Worm (Caenorhabditis elegans): ENCODE measurements around the gene C09B9.1.

The C09B9.1 gene

ce11 chrIV:5033276-5033675 is 4.3 kb upstream of the C09B9.1 start, which contains the start of gene C09B9.4:
Gene C09B9.4 (minus strand): TSS chrIV:5033376.
- TF ChIP-seq ceh-8 (GFP tag; optimal IDR thresholded peaks at IDR 0.05) (no peak), mdl-1 (tag; optimal IDR thresholded peaks at IDR 0.05) (no peak), nhr-84 (tag; optimal IDR thresholded peaks at IDR 0.05) (no peak), ces-1 (GFP tag; optimal IDR thresholded peaks at IDR 0.05) (no peak)

ce11 chrIV:5038744-5039143 is 1.2 kb downstream of the C09B9.1 start:
- peak; percentile 49 for TF ChIP-seq nhr-85 (tag)
- no peak for TF ChIP-seq dsc-1 (tag; optimal IDR thresholded peaks at IDR 0.05)

ce11 chrIV:5045389-5045788 is 7.8 kb downstream of the C09B9.1 start, which contains the start of gene hot-9:
Gene hot-9 (minus strand): TSS chrIV:5045489.
- no peak for TF ChIP-seq nhr-19 (GFP tag; conservative IDR thresholded peaks at IDR 0.05)
- no peak for TF ChIP-seq unc-30 (tag; optimal IDR thresholded peaks at IDR 0.05)
- no peak for TF ChIP-seq efl-1 (optimal IDR thresholded peaks at IDR 0.05)
- TF ChIP-seq efl-1 (GFP tag; optimal IDR thresholded peaks at IDR 0.05 in 1 of 2) = no peak
- no peak for TF ChIP-seq fkh-4 (tag; optimal IDR thresholded peaks at IDR 0.05; ENCODE audit: borderline replicate concordance)
- no peak for TF ChIP-seq snpc-4 (tag; optimal IDR thresholded peaks at IDR 0.05)
- TF ChIP-seq hpl-2 (GFP tag; optimal IDR thresholded peaks at IDR 0.05) = no peak
- TF ChIP-seq C16A3.4 (tag; optimal IDR thresholded peaks at IDR 0.05) = no peak
- TF ChIP-seq grh-1 (GFP tag; IDR thresholded peaks at IDR 0.05) = no peak
- no peak for TF ChIP-seq lin-13 (GFP tag; optimal IDR thresholded peaks at IDR 0.05)
- TF ChIP-seq unc-62 (GFP tag; optimal IDR thresholded peaks at IDR 0.05) = no peak
- no peak for TF ChIP-seq hlh-17 (GFP tag; optimal IDR thresholded peaks at IDR 0.05; ENCODE audit: borderline replicate concordance)
- TF ChIP-seq fkh-8 (tag; optimal IDR thresholded peaks at IDR 0.05) = no peak
- no peak for TF ChIP-seq nhr-28 (tag; optimal IDR thresholded peaks at IDR 0.05)
- TF ChIP-seq unc-86 (tag; optimal IDR thresholded peaks at IDR 0.05) = no peak
- no peak for TF ChIP-seq aly-2 (tag; optimal IDR thresholded peaks at IDR 0.05)
- no peak for TF ChIP-seq lsy-2 (tag; optimal IDR thresholded peaks at IDR 0.05)
- TF ChIP-seq C04F5.9 (tag; optimal IDR thresholded peaks at IDR 0.05) = no peak
- TF ChIP-seq sup-37 (GFP tag; optimal IDR thresholded peaks at IDR 0.05) = no peak
- TF ChIP-seq nhr-85 (tag) = no peak

DNA sequence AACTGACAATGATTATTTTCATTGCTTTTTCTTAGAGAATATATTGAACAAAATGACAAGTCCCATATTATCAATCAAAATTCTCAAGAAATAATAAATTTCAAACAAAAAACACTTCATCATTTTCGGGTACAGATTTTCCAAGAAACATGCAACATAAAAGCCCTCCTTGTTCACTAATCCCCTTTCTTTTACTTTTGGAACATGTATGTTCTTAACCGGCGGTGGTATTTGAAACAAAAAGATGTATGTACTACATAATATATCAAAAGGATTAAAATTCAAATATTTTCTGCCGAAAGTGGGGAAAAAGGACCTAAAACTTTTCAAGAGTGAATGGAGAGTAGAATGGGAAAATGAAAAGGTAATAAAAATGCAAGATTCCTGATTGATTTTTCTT is 16.7 kb downstream of the C09B9.1 start:
- TF ChIP-seq unc-30 (tag; optimal IDR thresholded peaks at IDR 0.05) (peak; percentile 62), mab-9 (GFP tag; IDR thresholded peaks at IDR 0.05) (peak; percentile 48; the same call in 1 of the 2 replicates), mdl-1 (tag; optimal IDR thresholded peaks at IDR 0.05) (no peak)

DNA sequence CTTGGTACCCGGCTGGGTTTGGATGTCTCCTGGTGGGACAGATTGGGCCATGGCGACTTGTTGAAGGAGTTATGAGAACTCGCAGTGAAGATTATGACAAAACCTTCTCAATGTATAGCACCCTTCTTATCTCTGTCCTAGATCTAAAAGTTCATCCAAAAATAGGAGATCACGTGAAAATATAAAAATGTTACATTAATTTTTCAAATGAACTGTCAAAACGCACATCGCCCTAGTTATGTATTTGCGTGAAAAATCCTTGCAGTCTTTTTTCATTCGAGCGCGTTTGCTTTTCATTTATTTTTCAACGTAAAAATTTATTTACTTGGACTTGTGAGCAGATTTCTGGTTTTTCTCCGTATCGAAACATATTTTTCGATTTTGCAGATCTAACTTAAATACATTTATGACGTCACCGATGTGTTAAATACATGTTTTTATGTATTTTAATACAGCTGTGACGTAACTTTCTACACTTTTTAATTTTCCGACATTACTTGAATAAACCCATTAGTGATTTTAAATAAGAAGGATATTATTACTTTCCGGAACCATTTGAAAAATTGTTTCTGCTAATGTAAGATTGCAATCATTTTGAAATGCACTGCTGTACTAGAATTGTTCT is 18.5 kb downstream of the C09B9.1 start, which contains the start of gene msp-55:
msp-55 (minus strand) TSS at position 51 of the 625 bp plus-strand sequence.
- TF ChIP-seq ceh-82 (tag; optimal IDR thresholded peaks at IDR 0.05) (no peak), F16B12.6 (tag; optimal IDR thresholded peaks at IDR 0.05) (no peak), fos-1 (tag; optimal IDR thresholded peaks at IDR 0.05) (no peak), sptf-1 (tag; optimal IDR thresholded peaks at IDR 0.05) (no peak), aly-2 (tag; optimal IDR thresholded peaks at IDR 0.05) (no peak), C04F5.9 (tag; optimal IDR thresholded peaks at IDR 0.05) (no peak), lin-39 (tag; optimal IDR thresholded peaks at IDR 0.05) (no peak), snpc-4 (tag; optimal IDR thresholded peaks at IDR 0.05) (no peak), fkh-4 (tag; optimal IDR thresholded peaks at IDR 0.05; ENCODE audit: borderline replicate concordance) (no peak), nhr-71 (tag; optimal IDR thresholded peaks at IDR 0.05) (no peak), egl-27 (tag; optimal IDR thresholded peaks at IDR 0.05) (no peak), ztf-11 (tag; optimal IDR thresholded peaks at IDR 0.05) (no peak), nhr-12 (tag; optimal IDR thresholded peaks at IDR 0.05) (no peak), nhr-77 (tag; optimal IDR thresholded peaks at IDR 0.05) (no peak)

Measured in whole organism, L1 larva.